Worm (Caenorhabditis elegans) whole organism, L4/young adult: ENCODE results near the gene ccch-2.

Experiments
- W03F9.2 ChIP-seq: fragments of 150-350 bp; optimal IDR thresholded peaks from 2 replicates; lab custom pipeline; 2014; ENCODE audit warnings: missing biosample characterization, missing genetic modification characterization
- dao-5 ChIP-seq: sonication (generic microtip); optimal IDR thresholded peaks from 2 replicates; lab custom pipeline; 2016; ENCODE audit warnings: missing genotype, missing genetic modification characterization, moderate library complexity, missing compliant biosample characterization
- him-1 ChIP-seq: sonication (generic microtip); optimal IDR thresholded peaks from 2 replicates; lab custom pipeline; 2016; ENCODE audit warnings: missing genotype, missing genetic modification reagents, missing genetic modification characterization, missing compliant biosample characterization

DNA sequence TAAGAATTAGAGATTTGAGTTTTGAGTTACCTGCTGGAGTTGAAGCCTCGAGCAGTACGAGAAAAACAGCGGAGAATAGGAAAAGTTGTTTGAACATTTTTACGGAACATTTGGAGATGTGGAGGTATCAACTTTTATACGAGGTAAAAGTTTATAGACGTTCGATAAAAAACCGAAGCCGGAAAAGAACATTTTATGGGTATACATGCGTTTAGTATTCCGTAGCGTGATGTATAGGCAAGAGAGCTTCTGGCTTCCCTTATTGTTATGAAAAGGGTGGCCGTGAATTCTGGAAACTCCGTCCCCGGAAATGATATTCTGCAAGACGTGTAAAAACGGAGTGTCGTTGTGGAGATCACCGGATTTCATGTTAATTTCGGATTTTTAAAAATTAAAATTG lies 42.4 kb downstream of the ccch-2 start, which contains the start of gene K03D3.5:
- TF ChIP-seq W03F9.2 (tag; lab: Kevin White, UChicago), result no peak
- TF ChIP-seq him-1 (tag; lab: Kevin White, UChicago), result no peak
- TF ChIP-seq dao-5, result no peak
